Fruit fly (Drosophila melanogaster) whole organism, wandering third instar larva: Measurements from ENCODE around the gene Drsl3.

Experiments used
- Abd-B ChIP-seq: fragments of >200 bp; optimal IDR thresholded peaks from 2 replicates; lab custom pipeline; 2017; ENCODE audit warnings: missing biosample characterization, missing genetic modification characterization
- HLH106 ChIP-seq: fragments of 200-800 bp; optimal IDR thresholded peaks from 3 replicates; lab custom pipeline; 2019; ENCODE audit warnings: missing biosample characterization, mild to moderate bottlenecking, missing genetic modification characterization, moderate library complexity
- Hr78 ChIP-seq: fragments of >200 bp; optimal IDR thresholded peaks from 2 replicates; lab custom pipeline; 2017; ENCODE audit warnings: missing biosample characterization, missing genetic modification characterization
- Hr83 ChIP-seq: fragments of 200-300 bp; sonication (Bioruptor generic); optimal IDR thresholded peaks from 2 replicates; lab custom pipeline; 2016; ENCODE audit warnings: missing biosample characterization, mild to moderate bottlenecking, missing genetic modification characterization, moderate library complexity; ENCODE audit not compliant: poor library complexity, severe bottlenecking
- OdsH ChIP-seq: fragments of 200-800 bp; sonication (Bioruptor generic); optimal IDR thresholded peaks from 2 replicates; lab custom pipeline; 2016; ENCODE audit warnings: missing biosample characterization, mild to moderate bottlenecking, missing genetic modification characterization
- Sp1 ChIP-seq: fragments of 200-800 bp; sonication (Bioruptor generic); optimal IDR thresholded peaks from 3 replicates; lab custom pipeline; 2019; ENCODE audit warnings: missing biosample characterization, mild to moderate bottlenecking, missing genetic modification characterization, moderate library complexity
- br ChIP-seq: fragments of 200-800 bp; sonication (Bioruptor generic); optimal IDR thresholded peaks from 2 replicates; lab custom pipeline; 2016; ENCODE audit warnings: missing biosample characterization, missing genetic modification characterization
- dsf ChIP-seq: sonication (Bioruptor generic); optimal IDR thresholded peaks from 2 replicates; lab custom pipeline; 2016; ENCODE audit warnings: missing biosample characterization, missing genetic modification characterization, borderline replicate concordance
- h ChIP-seq: fragments of 200-800 bp; sonication (Bioruptor generic); optimal IDR thresholded peaks from 3 replicates; lab custom pipeline; 2016; ENCODE audit warnings: missing biosample characterization, mild to moderate bottlenecking, missing genetic modification characterization
- jim ChIP-seq: fragments of 175-275, 200-325 bp; sonication (Bioruptor generic); optimal IDR thresholded peaks from 2 replicates; lab custom pipeline; 2016; ENCODE audit warnings: missing biosample characterization, mild to moderate bottlenecking, missing genetic modification characterization
- pan ChIP-seq: fragments of >200 bp; optimal IDR thresholded peaks from 2 replicates; lab custom pipeline; 2017
- psq ChIP-seq: fragments of 200-800 bp; sonication (Bioruptor generic); optimal IDR thresholded peaks from 3 replicates; lab custom pipeline; 2017; ENCODE audit warnings: missing biosample characterization, mild to moderate bottlenecking, missing genetic modification characterization, moderate library complexity
- rgr ChIP-seq: fragments of 200-800 bp; sonication (Bioruptor generic); optimal IDR thresholded peaks from 3 replicates; lab custom pipeline; 2016; ENCODE audit warnings: missing biosample characterization, mild to moderate bottlenecking, missing genetic modification characterization
- usp ChIP-seq: fragments of >200 bp; optimal IDR thresholded peaks from 2 replicates; lab custom pipeline; 2017; ENCODE audit warnings: missing biosample characterization, missing genetic modification characterization

DNA sequence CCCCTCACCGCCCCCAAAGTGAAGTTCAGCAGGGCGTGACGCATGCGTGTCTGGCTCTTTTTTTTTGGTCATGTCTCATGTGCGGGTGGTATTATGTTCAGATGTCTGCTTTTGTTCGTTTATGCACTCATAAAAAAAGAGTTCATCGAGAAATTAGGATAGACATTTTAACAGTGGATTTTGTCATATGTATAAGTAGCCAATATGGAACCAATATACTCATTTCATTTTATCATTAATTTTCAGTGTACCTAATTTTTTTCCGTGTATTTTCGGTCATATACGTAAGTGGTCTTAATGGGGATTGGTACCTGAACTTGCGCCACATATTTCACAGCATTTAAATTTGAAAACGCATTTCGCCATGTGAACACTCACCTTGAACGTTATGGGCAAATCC, 14.5 kb upstream of the Drsl3 start:
- no peak for TF ChIP-seq Abd-B
- TF ChIP-seq psq (GFP tag; lab: Kevin White, UChicago): peak; percentile 20
- TF ChIP-seq usp: no peak
- TF ChIP-seq rgr: no peak
- TF ChIP-seq Sp1 (GFP tag; lab: Kevin White, UChicago): peak; percentile 47
- TF ChIP-seq pan (lab: Kevin White, UChicago): no peak
- no peak for TF ChIP-seq dsf (GFP tag; lab: Kevin White, UChicago)
- no peak for TF ChIP-seq Hr83 (GFP tag; lab: Kevin White, UChicago)
- TF ChIP-seq h (GFP tag; lab: Kevin White, UChicago): peak; percentile 83
- TF ChIP-seq jim: no peak
- TF ChIP-seq HLH106: peak; percentile 63
- TF ChIP-seq OdsH: peak; percentile 49
- TF ChIP-seq br (GFP tag; lab: Kevin White, UChicago): peak; percentile 41
- TF ChIP-seq Hr78 (GFP tag; lab: Kevin White, UChicago): no peak
